Worm (Caenorhabditis elegans) whole organism, mixed stage, embryonic: ENCODE data around the gene fard-1.

Experiments
- bed-3 ChIP-seq: fragments of 200-800 bp; sonication (Bioruptor generic); optimal IDR thresholded peaks from 3 replicates; lab custom pipeline; 2018; ENCODE audit warnings: mild to moderate bottlenecking, missing genetic modification characterization, moderate library complexity, missing compliant biosample characterization
- ceh-83 ChIP-seq: fragments of 200-800 bp; sonication (Bioruptor generic); optimal IDR thresholded peaks from 2 replicates; lab custom pipeline; 2018; ENCODE audit warnings: mild to moderate bottlenecking, missing genetic modification characterization, missing compliant biosample characterization
- ces-1 ChIP-seq: fragments of 150-350 bp; optimal IDR thresholded peaks from 2 replicates; lab custom pipeline; 2014; ENCODE audit warnings: missing biosample characterization, missing genetic modification reagents, missing genetic modification characterization
- elt-1 ChIP-seq: sonication (generic microtip); optimal IDR thresholded peaks from 2 replicates; lab custom pipeline; 2017; ENCODE audit warnings: missing genetic modification characterization, mild to moderate bottlenecking, missing compliant biosample characterization, antibody characterized with exemption, moderate library complexity, borderline replicate concordance; ENCODE audit not compliant: insufficient read depth
- ham-2 ChIP-seq: fragments of 200-800 bp; sonication (Bioruptor generic); optimal IDR thresholded peaks from 2 replicates; lab custom pipeline; 2018; ENCODE audit warnings: mild to moderate bottlenecking, missing genetic modification characterization, missing compliant biosample characterization
- lin-13 ChIP-seq: fragments of 150-350 bp; optimal IDR thresholded peaks from 2 replicates; lab custom pipeline; 2014; ENCODE audit warnings: missing biosample characterization, missing genetic modification characterization
- pha-4 ChIP-seq: fragments of 150-350 bp; optimal IDR thresholded peaks from 2 replicates; lab custom pipeline; 2018; ENCODE audit warnings: missing biosample characterization, missing genetic modification reagents, missing genetic modification characterization
- snpc-4 ChIP-seq: fragments of 150-350 bp; optimal IDR thresholded peaks from 2 replicates; lab custom pipeline; 2014; ENCODE audit warnings: missing biosample characterization, missing genetic modification characterization
- sptf-1 ChIP-seq: sonication (generic microtip); optimal IDR thresholded peaks from 2 replicates; lab custom pipeline; 2017; ENCODE audit warnings: mild to moderate bottlenecking, missing genetic modification characterization, moderate library complexity, missing compliant biosample characterization
- unc-120 ChIP-seq: sonication (generic microtip); optimal IDR thresholded peaks from 2 replicates; lab custom pipeline; 2017; ENCODE audit warnings: missing genetic modification characterization, missing compliant biosample characterization; ENCODE audit not compliant: poor library complexity, severe bottlenecking
- unc-39 ChIP-seq: fragments of 150-350 bp; optimal IDR thresholded peaks from 2 replicates; lab custom pipeline; 2014; ENCODE audit warnings: missing biosample characterization, missing genetic modification characterization
- unc-62 ChIP-seq: fragments of 150-350 bp; optimal IDR thresholded peaks from 2 replicates; lab custom pipeline; 2014; ENCODE audit warnings: missing biosample characterization, missing genetic modification reagents, missing genetic modification characterization
- ztf-11 ChIP-seq: fragments of 150-350 bp; optimal IDR thresholded peaks from 2 replicates; lab custom pipeline; 2014; ENCODE audit warnings: missing biosample characterization, missing genetic modification characterization

- TF ChIP-seq pha-4 (tag; lab: Kevin White, UChicago) (no peak), snpc-4 (tag; lab: Kevin White, UChicago) (no peak), lin-13 (no peak), unc-39 (tag; lab: Kevin White, UChicago) (no peak), bed-3 (no peak), unc-120 (tag; lab: Kevin White, UChicago) (no peak), ceh-83 (GFP tag; lab: Kevin White, UChicago) (no peak), elt-1 (tag; lab: Kevin White, UChicago) (no peak), unc-62 (GFP tag; lab: Kevin White, UChicago) (no peak), sptf-1 (no peak), ces-1 (GFP tag; lab: Kevin White, UChicago) (no peak), ham-2 (GFP tag; lab: Kevin White, UChicago) (no peak), ztf-11 (tag; lab: Kevin White, UChicago) (no peak)
Observed at ce11 chrX:2891879-2892278, 41.3 kb upstream of the fard-1 start.
